Worm (Caenorhabditis elegans): ENCODE results near the gene nlp-52.

ce11 chrIII:744459-744858, 17.1 kb upstream of the nlp-52 start:
- TF ChIP-seq ztf-29 (GFP tag; IDR thresholded peaks at IDR 0.05) (no peak), tab-1 (GFP tag; IDR thresholded peaks at IDR 0.05) (no peak), cog-1 (tag; optimal IDR thresholded peaks at IDR 0.05) (no peak), flt-1 (GFP tag; IDR thresholded peaks at IDR 0.05) (no peak), med-1 (GFP tag; optimal IDR thresholded peaks at IDR 0.05; ENCODE audit: insufficient read depth) (no peak), T22C8.4 (GFP tag; IDR thresholded peaks at IDR 0.05) (no peak), ref-1 (GFP tag; conservative IDR thresholded peaks at IDR 0.05) (no peak)
